Worm (Caenorhabditis elegans) whole organism, late embryonic: ENCODE measurements around the gene F13E9.9.

Experiments used
- C08G9.2 ChIP-seq: sonication (generic microtip); optimal IDR thresholded peaks from 2 replicates; lab custom pipeline; 2016; ENCODE audit warnings: mild to moderate bottlenecking, missing genetic modification characterization, moderate library complexity, missing compliant biosample characterization
- K02D7.2 ChIP-seq: sonication (generic microtip); optimal IDR thresholded peaks from 2 replicates; lab custom pipeline; 2017; ENCODE audit warnings: mild to moderate bottlenecking, missing genetic modification characterization, missing compliant biosample characterization
- K09A11.1 ChIP-seq: sonication (generic microtip); optimal IDR thresholded peaks from 2 replicates; lab custom pipeline; 2017; ENCODE audit warnings: antibody characterized with exemption, mild to moderate bottlenecking, missing genetic modification characterization, missing compliant biosample characterization; ENCODE audit not compliant: insufficient read depth
- T23F11.4 ChIP-seq: fragments of 200-800 bp; sonication (Bioruptor generic); optimal IDR thresholded peaks from 2 replicates; lab custom pipeline; 2018; ENCODE audit warnings: mild to moderate bottlenecking, missing genetic modification characterization, missing compliant biosample characterization
- ahr-1 ChIP-seq: sonication (generic microtip); optimal IDR thresholded peaks from 2 replicates; lab custom pipeline; 2016; ENCODE audit warnings: missing genetic modification characterization, missing compliant biosample characterization
- ama-1 ChIP-seq: fragments of 150-350 bp; optimal IDR thresholded peaks from 2 replicates; lab custom pipeline; 2014
- ceh-18 ChIP-seq: sonication (generic microtip); optimal IDR thresholded peaks from 2 replicates; lab custom pipeline; 2016; ENCODE audit warnings: missing genetic modification characterization, missing compliant biosample characterization
- ceh-19 ChIP-seq: fragments of 200-800 bp; sonication (Bioruptor generic); optimal IDR thresholded peaks from 2 replicates; lab custom pipeline; 2018; ENCODE audit warnings: mild to moderate bottlenecking, missing genetic modification characterization, missing compliant biosample characterization
- ceh-2 ChIP-seq: sonication (generic microtip); optimal IDR thresholded peaks from 2 replicates; lab custom pipeline; 2016; ENCODE audit warnings: missing genotype, missing genetic modification characterization, missing compliant biosample characterization
- ceh-24 ChIP-seq: sonication (generic microtip); optimal IDR thresholded peaks from 2 replicates; lab custom pipeline; 2016; ENCODE audit warnings: mild to moderate bottlenecking, missing genetic modification characterization, missing compliant biosample characterization
- ceh-34 ChIP-seq: sonication (generic microtip); optimal IDR thresholded peaks from 2 replicates; lab custom pipeline; 2016; ENCODE audit warnings: mild to moderate bottlenecking, missing genetic modification characterization, missing compliant biosample characterization
- ceh-45 ChIP-seq: fragments of 200-800 bp; sonication (Bioruptor generic); IDR thresholded peaks from 2 replicates; pipeline ENCODE4 v1.3.6; 2022; ENCODE audit warnings: missing genetic modification reagents, missing genetic modification characterization, missing compliant biosample characterization
- ceh-6 ChIP-seq: fragments of 200-800 bp; sonication (Bioruptor generic); optimal IDR thresholded peaks from 2 replicates; lab custom pipeline; 2018; ENCODE audit warnings: mild to moderate bottlenecking, missing genetic modification characterization, missing compliant biosample characterization
- ets-4 ChIP-seq: sonication (generic microtip); optimal IDR thresholded peaks from 2 replicates; lab custom pipeline; 2016; ENCODE audit warnings: missing genetic modification characterization, missing compliant biosample characterization
- fax-1 ChIP-seq: sonication (generic microtip); optimal IDR thresholded peaks from 2 replicates; lab custom pipeline; 2016; ENCODE audit warnings: missing genotype, missing genetic modification characterization, missing compliant biosample characterization
- hlh-13 ChIP-seq: fragments of 200-800 bp; sonication (Bioruptor generic); optimal IDR thresholded peaks from 2 replicates; lab custom pipeline; 2018; ENCODE audit warnings: mild to moderate bottlenecking, missing genetic modification characterization, missing compliant biosample characterization
- hlh-15 ChIP-seq: sonication (generic microtip); optimal IDR thresholded peaks from 2 replicates; lab custom pipeline; 2016; ENCODE audit warnings: missing genetic modification characterization, missing compliant biosample characterization
- hlh-6 ChIP-seq: sonication (generic microtip); optimal IDR thresholded peaks from 2 replicates; lab custom pipeline; 2016; ENCODE audit warnings: missing genotype, missing genetic modification characterization, missing compliant biosample characterization
- lin-11 ChIP-seq: fragments of 200-800 bp; sonication (Bioruptor generic); optimal IDR thresholded peaks from 2 replicates; lab custom pipeline; 2018; ENCODE audit warnings: mild to moderate bottlenecking, missing genetic modification characterization, missing compliant biosample characterization
- madf-2 ChIP-seq: sonication (generic microtip); optimal IDR thresholded peaks from 2 replicates; lab custom pipeline; 2017; ENCODE audit warnings: missing genetic modification characterization, missing compliant biosample characterization
- nhr-232 ChIP-seq: sonication (generic microtip); optimal IDR thresholded peaks from 2 replicates; lab custom pipeline; 2016; ENCODE audit warnings: missing genetic modification characterization, missing compliant biosample characterization
- pag-3 ChIP-seq: sonication (generic microtip); optimal IDR thresholded peaks from 2 replicates; lab custom pipeline; 2016; ENCODE audit warnings: missing compliant biosample characterization, missing genetic modification characterization, borderline replicate concordance
- pat-9 ChIP-seq: fragments of 200-800 bp; sonication (Bioruptor generic); optimal IDR thresholded peaks from 2 replicates; lab custom pipeline; 2018; ENCODE audit warnings: mild to moderate bottlenecking, missing genetic modification characterization, moderate library complexity, missing compliant biosample characterization
- pax-1 ChIP-seq: fragments of 150-350 bp; optimal IDR thresholded peaks from 2 replicates; lab custom pipeline; 2014; ENCODE audit warnings: missing biosample characterization, missing genetic modification characterization
- pha-2 ChIP-seq: sonication (generic microtip); optimal IDR thresholded peaks from 2 replicates; lab custom pipeline; 2017; ENCODE audit warnings: mild to moderate bottlenecking, missing genetic modification characterization, missing compliant biosample characterization
- pros-1 ChIP-seq: fragments of 150-350 bp; optimal IDR thresholded peaks from 2 replicates; lab custom pipeline; 2014; ENCODE audit warnings: missing biosample characterization, missing genetic modification reagents, missing genetic modification characterization
- sdc-2 ChIP-seq: sonication (generic microtip); optimal IDR thresholded peaks from 2 replicates; lab custom pipeline; 2016; ENCODE audit warnings: missing genotype, missing genetic modification characterization, missing compliant biosample characterization
- syd-9 ChIP-seq: sonication (generic microtip); optimal IDR thresholded peaks from 2 replicates; lab custom pipeline; 2016; ENCODE audit warnings: mild to moderate bottlenecking, missing genetic modification characterization, moderate library complexity, missing compliant biosample characterization
- tbx-7 ChIP-seq: sonication (generic microtip); optimal IDR thresholded peaks from 2 replicates; lab custom pipeline; 2016; ENCODE audit warnings: missing genotype, missing genetic modification characterization, missing compliant biosample characterization
- unc-42 ChIP-seq: sonication (generic microtip); optimal IDR thresholded peaks from 2 replicates; lab custom pipeline; 2016; ENCODE audit warnings: missing genotype, missing genetic modification characterization, missing compliant biosample characterization
- unc-86 ChIP-seq: sonication (generic microtip); optimal IDR thresholded peaks from 2 replicates; lab custom pipeline; 2016; ENCODE audit warnings: missing genetic modification characterization, missing compliant biosample characterization
- ztf-16 ChIP-seq: sonication (generic microtip); optimal IDR thresholded peaks from 2 replicates; lab custom pipeline; 2017; ENCODE audit warnings: missing genetic modification characterization, missing compliant biosample characterization

The F13E9.9 gene

DNA sequence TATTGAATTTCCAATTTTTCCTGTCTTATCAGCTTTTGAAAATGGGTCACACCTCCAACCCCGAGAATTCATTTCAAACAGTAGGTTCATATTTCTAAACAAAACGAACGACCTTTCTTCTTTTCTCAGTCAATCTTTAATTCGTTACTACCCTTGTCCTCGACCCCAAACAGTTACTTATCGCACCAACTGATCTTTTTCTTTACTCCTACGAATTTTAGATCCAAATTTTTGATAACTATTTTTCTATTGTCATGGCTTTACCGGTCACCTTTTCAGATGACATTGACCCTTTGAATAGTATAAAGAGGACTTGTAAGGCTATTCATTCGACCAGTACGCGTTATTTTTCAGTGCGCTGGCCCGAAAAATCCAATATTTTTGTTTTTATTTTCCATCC is 17.1 kb upstream of the F13E9.9 start:
- no peak for TF ChIP-seq ceh-24 (tag; lab: Kevin White, UChicago)
- no peak for TF ChIP-seq hlh-6 (tag; lab: Kevin White, UChicago)
- no peak for TF ChIP-seq tbx-7 (tag; lab: Kevin White, UChicago)
- TF ChIP-seq ztf-16 (tag; lab: Kevin White, UChicago): no peak

DNA sequence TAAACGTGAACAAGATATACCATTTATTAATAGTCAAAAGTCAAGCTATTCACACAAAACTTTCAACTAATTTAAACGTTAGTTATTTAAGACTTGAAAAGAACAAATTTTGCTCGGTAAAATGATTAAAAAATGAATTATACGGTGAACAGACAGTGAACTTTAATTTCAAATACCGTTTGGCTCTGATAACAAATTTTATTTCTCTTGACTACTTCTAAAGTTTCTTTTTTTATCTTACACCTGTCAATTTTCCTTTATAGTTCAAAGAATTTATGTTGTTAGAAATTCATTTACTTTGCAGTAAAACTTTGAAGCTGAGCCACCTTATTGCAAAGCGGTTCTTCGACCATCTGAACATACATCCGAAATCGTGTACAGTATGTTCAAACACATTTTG is 16.4 kb upstream of the F13E9.9 start, which contains the start of gene ZK593.3:
ZK593.3 (plus strand) TSS at position 301 of the 400 bp plus-strand sequence.
- no peak for TF ChIP-seq madf-2 (tag; lab: Kevin White, UChicago)
- TF ChIP-seq pag-3 (tag; lab: Kevin White, UChicago): no peak
- no peak for TF ChIP-seq unc-86 (tag; lab: Kevin White, UChicago)

DNA sequence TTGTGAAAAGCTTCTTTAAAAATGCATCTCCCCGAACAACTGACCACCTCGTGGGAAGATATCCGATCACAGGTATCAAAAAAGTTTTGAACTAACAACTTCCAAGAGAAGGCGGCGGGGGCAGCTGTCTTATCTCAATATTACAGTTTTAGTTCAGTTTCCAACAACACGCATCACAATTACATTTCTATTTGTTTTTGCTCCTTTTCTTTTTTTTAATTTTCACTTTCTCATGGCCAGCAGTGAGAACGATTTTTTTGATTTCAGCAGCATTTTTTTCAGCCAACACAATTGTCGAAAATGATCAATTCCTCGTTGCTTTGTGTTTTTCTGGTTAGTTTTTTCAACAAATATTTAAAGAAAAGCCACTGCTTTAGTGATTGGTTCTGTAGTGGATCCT is 14.1 kb upstream of the F13E9.9 start, which contains the start of gene ZK593.2:
ZK593.2 (plus strand) TSS at position 301 of the 400 bp plus-strand sequence.
- no peak for TF ChIP-seq tbx-7 (tag; lab: Kevin White, UChicago)

DNA sequence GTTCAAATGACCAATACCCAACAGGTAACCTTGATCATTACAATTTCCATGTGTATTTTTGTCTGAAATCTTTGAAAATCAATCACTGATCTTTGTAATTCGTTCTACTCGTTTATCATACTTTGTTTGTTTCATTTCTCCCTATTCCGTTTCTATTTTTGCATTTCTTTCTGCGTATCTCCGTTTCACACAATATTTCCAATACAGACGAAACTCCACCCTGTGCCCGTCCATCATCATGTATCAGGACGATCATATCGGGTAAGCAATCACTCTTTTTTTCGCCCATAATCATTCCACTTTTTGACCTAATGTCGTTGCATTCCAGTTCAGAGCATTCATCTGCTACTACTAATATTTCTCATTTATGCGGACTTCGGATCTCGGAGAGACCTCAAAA is 10.7 kb upstream of the F13E9.9 start, which contains the start of gene pyk-2:
pyk-2 (plus strand) TSS at position 206 of the 400 bp plus-strand sequence.
- TF ChIP-seq ceh-2 (tag; lab: Kevin White, UChicago) (no peak), K02D7.2 (tag; lab: Kevin White, UChicago) (no peak), unc-86 (tag; lab: Kevin White, UChicago) (no peak), hlh-13 (GFP tag; lab: Kevin White, UChicago) (no peak), ceh-18 (tag; lab: Kevin White, UChicago) (no peak), ets-4 (no peak), nhr-232 (tag; lab: Kevin White, UChicago) (no peak), pat-9 (tag; lab: Kevin White, UChicago) (no peak), K09A11.1 (no peak), ceh-45 (GFP tag; lab: Robert Waterston, UW) (no peak), ama-1 (lab: Kevin White, UChicago) (no peak)

DNA sequence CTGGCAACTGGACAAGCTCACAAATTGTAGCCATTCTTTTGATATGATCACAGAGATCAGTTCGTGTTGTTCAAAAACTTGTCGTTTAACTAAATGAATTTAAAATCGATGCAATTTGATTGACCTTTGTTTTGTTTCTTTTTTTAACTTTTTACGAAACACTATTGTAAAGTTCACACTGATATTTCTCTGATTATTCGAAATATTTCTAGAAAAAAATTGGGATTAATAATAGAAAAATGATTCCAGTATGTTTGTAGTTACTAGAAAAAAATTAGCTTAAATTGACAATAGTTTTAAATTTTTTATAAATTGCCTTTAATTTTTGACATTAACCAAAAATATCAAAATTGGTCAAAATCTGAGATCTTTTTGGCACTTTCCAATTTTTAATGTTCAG is 10.2 kb upstream of the F13E9.9 start, which contains the start of gene ZK596.2:
ZK596.2 (minus strand) TSS at position 101 of the 400 bp plus-strand sequence.
- TF ChIP-seq ceh-19: no peak
- no peak for TF ChIP-seq lin-11 (tag; lab: Kevin White, UChicago)
- no peak for TF ChIP-seq pha-2
- TF ChIP-seq pax-1 (tag; lab: Kevin White, UChicago): no peak
- no peak for TF ChIP-seq T23F11.4 (GFP tag; lab: Kevin White, UChicago)
- TF ChIP-seq pag-3 (tag; lab: Kevin White, UChicago): no peak
- no peak for TF ChIP-seq unc-42
- no peak for TF ChIP-seq ceh-45 (GFP tag; lab: Robert Waterston, UW)
- no peak for TF ChIP-seq sdc-2
- TF ChIP-seq, all 69 proteins: peak for 0

DNA sequence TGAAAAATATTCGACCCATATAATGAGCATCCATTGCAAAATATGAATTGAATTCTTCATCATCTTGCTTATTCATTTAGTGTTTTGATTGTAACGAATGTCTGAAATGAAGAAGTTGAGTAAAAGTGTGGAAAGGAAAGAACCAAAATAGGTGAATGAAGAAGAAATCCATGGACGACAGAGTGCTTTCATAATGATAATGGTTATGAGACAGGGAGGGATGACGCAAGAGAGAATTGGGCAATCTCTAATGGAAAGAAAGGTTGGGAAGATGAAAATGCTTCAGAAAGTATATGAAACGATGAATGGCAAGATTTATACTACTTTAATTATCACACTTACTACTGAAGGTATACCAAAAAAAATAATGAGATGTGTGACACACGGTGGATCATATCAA is 5.3 kb upstream of the F13E9.9 start, which contains the start of gene ZK596.3:
ZK596.3 (minus strand) TSS at position 101 of the 400 bp plus-strand sequence.
- no peak for TF ChIP-seq unc-86 (tag; lab: Kevin White, UChicago)
- no peak for TF ChIP-seq hlh-15 (tag; lab: Kevin White, UChicago)
- TF ChIP-seq pros-1 (tag; lab: Kevin White, UChicago): no peak
- no peak for TF ChIP-seq ceh-34
- no peak for TF ChIP-seq ahr-1 (tag; lab: Kevin White, UChicago)
- no peak for TF ChIP-seq fax-1 (tag; lab: Kevin White, UChicago)
- no peak for TF ChIP-seq C08G9.2
- no peak for TF ChIP-seq K09A11.1
- no peak for TF ChIP-seq syd-9 (tag; lab: Kevin White, UChicago)
- TF ChIP-seq ceh-6: no peak
- no peak for TF ChIP-seq lin-11 (tag; lab: Kevin White, UChicago)
- no peak for TF ChIP-seq ets-4
- no peak for TF ChIP-seq ceh-45 (GFP tag; lab: Robert Waterston, UW)
- TF ChIP-seq, all 69 proteins: peak for 0
